Worm (Caenorhabditis elegans) whole organism, midembryonic: ENCODE results near the gene sqv-2.

Source experiments
- T22C8.4 ChIP-seq: fragments of 200-800 bp; sonication (Bioruptor generic); IDR thresholded peaks from 2 replicates; pipeline ENCODE4 v1.3.6; 2022; ENCODE audit warnings: missing genetic modification characterization, missing compliant biosample characterization
- cog-1 ChIP-seq: sonication (generic microtip); optimal IDR thresholded peaks from 2 replicates; lab custom pipeline; 2016; ENCODE audit warnings: missing genetic modification characterization, missing compliant biosample characterization
- flt-1 ChIP-seq: fragments of 200-800 bp; sonication (Bioruptor generic); IDR thresholded peaks from 2 replicates; pipeline ENCODE4 v1.3.6; 2022; ENCODE audit warnings: missing genetic modification characterization, missing compliant biosample characterization
- klf-2 ChIP-seq: fragments of 200-800 bp; sonication (Bioruptor generic); conservative IDR thresholded peaks from 2 replicates; pipeline ENCODE4 v1.3.6; 2022; ENCODE audit warnings: missing genetic modification reagents, missing genetic modification characterization, missing compliant biosample characterization
- med-1 ChIP-seq: sonication (generic microtip); optimal IDR thresholded peaks from 2 replicates; lab custom pipeline; 2017; ENCODE audit warnings: missing genetic modification characterization, mild to moderate bottlenecking, missing compliant biosample characterization, antibody characterized with exemption, missing genetic modification reagents; ENCODE audit not compliant: insufficient read depth
- ref-1 ChIP-seq: fragments of 200-800 bp; sonication (Bioruptor generic); conservative IDR thresholded peaks from 2 replicates; pipeline ENCODE4 v1.3.6; 2022; ENCODE audit warnings: missing genetic modification reagents, missing genetic modification characterization, missing compliant biosample characterization

DNA sequence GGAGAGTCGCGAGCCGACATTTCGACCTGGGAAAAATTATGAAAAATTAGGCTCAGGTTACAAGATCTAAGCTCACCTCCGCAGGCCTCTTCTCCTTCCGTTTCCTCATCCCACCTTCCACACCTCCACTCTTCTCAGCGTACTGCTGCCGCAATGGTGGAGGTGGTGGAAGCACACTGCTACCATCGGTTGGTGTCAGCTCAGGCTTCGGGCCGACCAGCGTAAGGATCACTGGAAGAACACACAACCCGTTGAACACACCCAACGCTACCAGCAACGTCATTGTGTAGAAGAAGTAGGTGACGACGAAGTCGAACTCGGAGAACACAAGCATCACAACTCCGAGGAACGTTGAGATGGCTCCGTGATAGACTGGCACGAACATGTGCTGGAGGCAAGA, 48.5 kb downstream of the sqv-2 start:
- TF ChIP-seq cog-1, result no peak
- TF ChIP-seq flt-1 (GFP tag; lab: Robert Waterston, UW), result no peak
- no peak for TF ChIP-seq med-1 (GFP tag; lab: Kevin White, UChicago)
- no peak for TF ChIP-seq ref-1 (GFP tag; lab: Robert Waterston, UW)
- TF ChIP-seq klf-2 (GFP tag; lab: Robert Waterston, UW), result no peak
- TF ChIP-seq T22C8.4 (GFP tag; lab: Robert Waterston, UW), result no peak
